Fruit fly (Drosophila melanogaster) whole organism, pupa: ENCODE data around the gene CG46458.

ENCODE experiments used
- CG10348 ChIP-seq: fragments of 200-800 bp; sonication (Bioruptor generic); IDR thresholded peaks from 2 replicates; pipeline ENCODE4 v1.3.6; 2022; ENCODE audit warnings: missing biosample characterization, missing genetic modification characterization
- CG13204 ChIP-seq: fragments of 200-800 bp; sonication (Bioruptor generic); optimal IDR thresholded peaks from 2 replicates; lab custom pipeline; 2018; ENCODE audit warnings: missing biosample characterization, mild to moderate bottlenecking, missing genetic modification characterization, moderate library complexity
- CG14655 ChIP-seq: fragments of 200-800 bp; sonication (Bioruptor generic); optimal IDR thresholded peaks from 3 replicates; lab custom pipeline; 2017; ENCODE audit warnings: mild to moderate bottlenecking, missing biosample characterization, missing genetic modification reagents, missing genetic modification characterization
- CG32121 ChIP-seq: fragments of 200-800 bp; sonication (Bioruptor generic); IDR thresholded peaks from 2 replicates; pipeline ENCODE4 v1.3.6; 2022; ENCODE audit warnings: missing biosample characterization, missing genetic modification characterization
- CG34367 ChIP-seq: fragments of 200-800 bp; sonication (Bioruptor generic); optimal IDR thresholded peaks from 2 replicates; lab custom pipeline; 2018; ENCODE audit warnings: missing biosample characterization, mild to moderate bottlenecking, missing genetic modification characterization
- D1 ChIP-seq: fragments of 200-800 bp; sonication (Bioruptor generic); optimal IDR thresholded peaks from 2 replicates; lab custom pipeline; 2018; ENCODE audit warnings: missing biosample characterization, mild to moderate bottlenecking, missing genetic modification characterization, moderate library complexity
- Ets98B ChIP-seq: fragments of 200-800 bp; sonication (Bioruptor generic); IDR thresholded peaks from 2 replicates; pipeline ENCODE4 v1.3.6; 2022; ENCODE audit warnings: missing biosample characterization, missing genetic modification characterization
- Pif1A ChIP-seq: fragments of 200-800 bp; sonication (Bioruptor generic); optimal IDR thresholded peaks from 3 replicates; lab custom pipeline; 2016; ENCODE audit warnings: missing biosample characterization, missing genetic modification characterization
- Snoo ChIP-seq: fragments of 200-800 bp; sonication (Bioruptor generic); optimal IDR thresholded peaks from 3 replicates; lab custom pipeline; 2017; ENCODE audit warnings: missing biosample characterization, mild to moderate bottlenecking, missing genetic modification characterization, inconsistent platforms
- fd96Ca ChIP-seq: fragments of 200-800 bp; sonication (Bioruptor generic); IDR thresholded peaks from 3 replicates; pipeline ENCODE4 v1.3.6; 2022; ENCODE audit warnings: missing biosample characterization, missing genetic modification characterization
- rn ChIP-seq: fragments of 200-800 bp; sonication (Bioruptor generic); IDR thresholded peaks from 2 replicates; pipeline ENCODE4 v1.3.6; 2022; ENCODE audit warnings: missing biosample characterization, missing genetic modification characterization

DNA sequence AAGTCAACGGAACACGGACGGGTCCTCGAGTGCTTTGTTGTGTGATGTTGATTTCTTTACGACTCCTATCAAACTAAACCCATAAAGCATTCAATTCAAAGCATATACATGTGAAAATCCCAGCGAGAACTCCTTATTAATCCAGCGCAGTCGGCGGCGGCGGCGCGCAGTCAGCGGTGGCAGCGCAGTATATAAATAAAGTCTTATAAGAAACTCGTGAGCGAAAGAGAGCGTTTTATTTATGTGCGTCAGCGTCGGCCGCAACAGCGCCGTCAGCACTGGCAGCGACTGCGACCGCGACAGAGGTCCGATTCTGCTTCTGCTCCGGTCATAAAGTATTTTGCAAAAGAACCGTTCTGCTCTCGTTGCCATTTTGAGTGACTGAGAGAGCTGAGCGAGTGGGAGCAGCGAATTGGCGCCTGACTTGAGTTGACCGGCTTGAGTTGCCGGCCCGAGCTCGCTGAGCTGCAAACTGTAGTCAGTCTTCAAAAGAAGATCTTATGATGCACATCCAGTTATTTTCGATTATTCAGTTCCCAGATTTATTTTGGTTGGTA lies 41.1 kb upstream of the CG46458 start, which contains the start of gene Antp:
- TF ChIP-seq CG10348 (GFP tag; lab: Robert Waterston, UW): no peak
- TF ChIP-seq Ets98B (GFP tag; lab: Robert Waterston, UW): no peak
- no peak for TF ChIP-seq rn (GFP tag; lab: Robert Waterston, UW)
- TF ChIP-seq Snoo (tag; lab: Kevin White, UChicago): no peak
- no peak for TF ChIP-seq fd96Ca
- no peak for TF ChIP-seq CG34367 (tag; lab: Kevin White, UChicago)
- TF ChIP-seq Pif1A (GFP tag; lab: Kevin White, UChicago): no peak
- no peak for TF ChIP-seq CG14655 (GFP tag; lab: Kevin White, UChicago)
- TF ChIP-seq CG13204 (GFP tag; lab: Kevin White, UChicago): no peak
- no peak for TF ChIP-seq CG32121 (GFP tag; lab: Robert Waterston, UW)
- TF ChIP-seq D1: no peak
